Worm (Caenorhabditis elegans) whole organism, L1 larva: ENCODE measurements around the gene Y71H2AM.3.

Source experiments
- C16A3.4 ChIP-seq: fragments of 150-350 bp; optimal IDR thresholded peaks from 2 replicates; lab custom pipeline; 2014; ENCODE audit warnings: missing biosample characterization, missing genetic modification characterization
- F16B12.6 ChIP-seq: fragments of 150-350 bp; optimal IDR thresholded peaks from 2 replicates; lab custom pipeline; 2014; ENCODE audit warnings: missing biosample characterization, missing genetic modification characterization
- Y116A8C.19 ChIP-seq: sonication (generic microtip); optimal IDR thresholded peaks from 2 replicates; lab custom pipeline; 2016; ENCODE audit warnings: missing compliant biosample characterization, missing genetic modification characterization, borderline replicate concordance
- alr-1 ChIP-seq: fragments of 200-800 bp; sonication (Bioruptor generic); optimal IDR thresholded peaks from 2 replicates; lab custom pipeline; 2018; ENCODE audit warnings: borderline replicate concordance, mild to moderate bottlenecking, missing genetic modification characterization, missing compliant biosample characterization
- aly-2 ChIP-seq: fragments of 150-350 bp; optimal IDR thresholded peaks from 2 replicates; lab custom pipeline; 2014; ENCODE audit warnings: missing biosample characterization, missing genetic modification characterization
- ama-1 ChIP-seq: fragments of 150-350 bp; optimal IDR thresholded peaks from 2 replicates; lab custom pipeline; 2014
- blmp-1 ChIP-seq: fragments of 150-350 bp; optimal IDR thresholded peaks from 2 replicates; lab custom pipeline; 2014; ENCODE audit warnings: missing biosample characterization, missing genetic modification characterization
- ceh-8 ChIP-seq: fragments of 200-800 bp; sonication (Bioruptor generic); optimal IDR thresholded peaks from 2 replicates; lab custom pipeline; 2018; ENCODE audit warnings: mild to moderate bottlenecking, missing genetic modification characterization, moderate library complexity, missing compliant biosample characterization
- ceh-82 ChIP-seq, 3 experiments: fragments of 150-350 bp in 1 of 3; sonication (generic microtip) in 2 of 3; optimal IDR thresholded peaks; 2 replicates each; lab custom pipeline; 2014 to 2017; ENCODE audit warnings: missing biosample characterization in 3 of 3, missing genetic modification characterization in 3 of 3
- ceh-88 ChIP-seq: fragments of 200-800 bp; sonication (Bioruptor generic); IDR thresholded peaks from 2 replicates; pipeline ENCODE4 v1.3.6; 2022; ENCODE audit warnings: missing genetic modification characterization, missing compliant biosample characterization
- efl-1 ChIP-seq, 4 experiments: fragments of 150-350 bp; optimal IDR thresholded peaks in 3 of 4; peaks in 1 of 4; 1 replicate in 1 of 4; 2 replicates in 3 of 4; lab custom pipeline; 2014; ENCODE audit warnings: missing biosample characterization in 2 of 4, missing genetic modification characterization in 2 of 4, missing genetic modification reagents in 2 of 4
- egl-13 ChIP-seq: sonication (generic microtip); optimal IDR thresholded peaks from 2 replicates; lab custom pipeline; 2016; ENCODE audit warnings: missing genotype, missing genetic modification reagents, missing genetic modification characterization, missing compliant biosample characterization
- elt-2 ChIP-seq: sonication (generic microtip); optimal IDR thresholded peaks from 2 replicates; lab custom pipeline; 2016; ENCODE audit warnings: missing genetic modification characterization, mild to moderate bottlenecking, inconsistent platforms, missing compliant biosample characterization, missing genetic modification reagents
- hlh-4 ChIP-seq: sonication (generic microtip); optimal IDR thresholded peaks from 2 replicates; lab custom pipeline; 2016; ENCODE audit warnings: mild to moderate bottlenecking, missing genetic modification characterization, missing compliant biosample characterization
- irx-1 ChIP-seq: sonication (generic microtip); optimal IDR thresholded peaks from 2 replicates; lab custom pipeline; 2016; ENCODE audit warnings: missing genetic modification characterization, missing compliant biosample characterization
- jun-1 ChIP-seq: fragments of 150-350 bp; optimal IDR thresholded peaks from 2 replicates; lab custom pipeline; 2014; ENCODE audit warnings: missing biosample characterization, missing genetic modification reagents, missing genetic modification characterization
- lin-13 ChIP-seq: fragments of 150-350 bp; optimal IDR thresholded peaks from 2 replicates; lab custom pipeline; 2014; ENCODE audit warnings: missing biosample characterization, missing genetic modification reagents, missing genetic modification characterization
- lin-15B ChIP-seq: fragments of 150-350 bp; sonication (generic microtip); optimal IDR thresholded peaks from 3 replicates; lab custom pipeline; 2014; ENCODE audit warnings: missing biosample characterization, missing genetic modification characterization
- lin-35 ChIP-seq, 2 experiments: fragments of 150-350 bp; optimal IDR thresholded peaks; 2 replicates each; lab custom pipeline; 2014; ENCODE audit warnings: missing biosample characterization in 2 of 2, missing genetic modification characterization in 2 of 2, missing genetic modification reagents in 2 of 2
- lin-39 ChIP-seq: fragments of 150-350 bp; optimal IDR thresholded peaks from 2 replicates; lab custom pipeline; 2014; ENCODE audit warnings: missing biosample characterization, missing genetic modification reagents, missing genetic modification characterization
- mdl-1 ChIP-seq, 2 experiments: fragments of 150-350 bp; optimal IDR thresholded peaks; 2 replicates each; lab custom pipeline; 2014 to 2017; ENCODE audit warnings: missing biosample characterization in 2 of 2, missing genetic modification characterization in 2 of 2, inconsistent platforms in 1 of 2
- mef-2 ChIP-seq: fragments of 150-350 bp; optimal IDR thresholded peaks from 2 replicates; lab custom pipeline; 2014; ENCODE audit warnings: missing biosample characterization, missing genetic modification characterization
- nhr-19 ChIP-seq: fragments of 200-800 bp; sonication (Bioruptor generic); conservative IDR thresholded peaks from 2 replicates; pipeline ENCODE4 v1.3.6; 2022; ENCODE audit warnings: missing genetic modification characterization, missing compliant biosample characterization
- nhr-237 ChIP-seq: fragments of 150-350 bp; optimal IDR thresholded peaks from 2 replicates; lab custom pipeline; 2014; ENCODE audit warnings: missing biosample characterization, missing genetic modification characterization
- nhr-47 ChIP-seq: sonication (generic microtip); optimal IDR thresholded peaks from 2 replicates; lab custom pipeline; 2016; ENCODE audit warnings: mild to moderate bottlenecking, missing genetic modification characterization, moderate library complexity, missing compliant biosample characterization
- nhr-71 ChIP-seq: sonication (generic microtip); optimal IDR thresholded peaks from 2 replicates; lab custom pipeline; 2016; ENCODE audit warnings: mild to moderate bottlenecking, missing genetic modification characterization, moderate library complexity, missing compliant biosample characterization
- nhr-76 ChIP-seq: sonication (generic microtip); optimal IDR thresholded peaks from 2 replicates; lab custom pipeline; 2017; ENCODE audit warnings: missing biosample characterization, missing genetic modification characterization
- nhr-77 ChIP-seq: fragments of 150-350 bp; optimal IDR thresholded peaks from 2 replicates; lab custom pipeline; 2014; ENCODE audit warnings: missing biosample characterization, missing genetic modification characterization
- nhr-84 ChIP-seq: sonication (generic microtip); optimal IDR thresholded peaks from 2 replicates; lab custom pipeline; 2017; ENCODE audit warnings: missing biosample characterization, missing genetic modification characterization
- pag-3 ChIP-seq: sonication (generic microtip); optimal IDR thresholded peaks from 2 replicates; lab custom pipeline; 2017; ENCODE audit warnings: missing genetic modification characterization, mild to moderate bottlenecking, missing compliant biosample characterization, antibody characterized with exemption, borderline replicate concordance; ENCODE audit not compliant: insufficient read depth
- pax-3 ChIP-seq: fragments of 200-800 bp; sonication (Bioruptor generic); optimal IDR thresholded peaks from 2 replicates; lab custom pipeline; 2018; ENCODE audit warnings: mild to moderate bottlenecking, missing genetic modification characterization, moderate library complexity, missing compliant biosample characterization
- pqm-1 ChIP-seq: sonication (generic microtip); optimal IDR thresholded peaks from 3 replicates; lab custom pipeline; 2017; ENCODE audit warnings: missing biosample characterization, missing genetic modification characterization
- rnt-1 ChIP-seq: sonication (generic microtip); optimal IDR thresholded peaks from 2 replicates; lab custom pipeline; 2016; ENCODE audit warnings: mild to moderate bottlenecking, missing genetic modification characterization, moderate library complexity, missing compliant biosample characterization
- snpc-4 ChIP-seq: fragments of 150-350 bp; optimal IDR thresholded peaks from 2 replicates; lab custom pipeline; 2014; ENCODE audit warnings: missing biosample characterization, missing genetic modification characterization
- tlp-1 ChIP-seq: fragments of 150-350 bp; optimal IDR thresholded peaks from 2 replicates; lab custom pipeline; 2014; ENCODE audit warnings: missing biosample characterization, missing genetic modification characterization
- unc-130 ChIP-seq: fragments of 150-350 bp; optimal IDR thresholded peaks from 2 replicates; lab custom pipeline; 2017; ENCODE audit warnings: missing biosample characterization, missing genetic modification characterization, inconsistent platforms
- unc-30 ChIP-seq: sonication (generic microtip); optimal IDR thresholded peaks from 2 replicates; lab custom pipeline; 2017; ENCODE audit warnings: missing biosample characterization, missing genetic modification characterization
- unc-62 ChIP-seq: fragments of 150-350 bp; optimal IDR thresholded peaks from 2 replicates; lab custom pipeline; 2014; ENCODE audit warnings: missing biosample characterization, missing genetic modification reagents, missing genetic modification characterization
- unc-86 ChIP-seq: sonication (generic microtip); optimal IDR thresholded peaks from 2 replicates; lab custom pipeline; 2016; ENCODE audit warnings: missing genetic modification characterization, missing compliant biosample characterization
- xbp-1 ChIP-seq: sonication (generic microtip); optimal IDR thresholded peaks from 2 replicates; lab custom pipeline; 2016; ENCODE audit warnings: missing genetic modification characterization, missing compliant biosample characterization
- zip-4 ChIP-seq: fragments of 200-800 bp; sonication (Bioruptor generic); optimal IDR thresholded peaks from 2 replicates; lab custom pipeline; 2018; ENCODE audit warnings: mild to moderate bottlenecking, missing genetic modification characterization, moderate library complexity, missing compliant biosample characterization
- ztf-11 ChIP-seq, 2 experiments: sonication (generic microtip); optimal IDR thresholded peaks; 2 replicates each; lab custom pipeline; 2016 to 2017; ENCODE audit warnings: missing genetic modification characterization in 2 of 2, missing biosample characterization in 1 of 2, missing compliant biosample characterization in 1 of 2

Gene Y71H2AM.3

DNA sequence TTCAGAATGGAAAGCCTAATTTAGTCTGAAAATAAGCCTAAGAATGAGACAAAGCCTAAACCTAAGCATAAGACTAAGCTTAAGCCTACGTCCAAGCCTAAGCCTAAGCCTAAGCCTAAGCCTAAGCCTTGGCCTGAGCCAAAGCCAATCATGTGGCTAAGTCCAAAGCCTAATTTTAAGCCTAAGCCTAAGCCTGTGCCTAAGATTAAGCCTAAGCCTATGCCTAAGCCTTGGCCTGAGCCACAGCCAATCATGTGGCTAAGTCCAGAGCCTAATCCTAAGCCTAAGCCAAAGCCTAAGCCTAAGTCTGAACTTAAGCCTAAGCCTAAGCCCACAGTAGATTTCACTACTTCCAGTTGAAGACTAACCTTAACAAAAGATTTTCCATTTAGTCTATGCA is 47.8 kb upstream of the Y71H2AM.3 start:
- TF ChIP-seq nhr-237 (tag; lab: Kevin White, UChicago), result no peak
- TF ChIP-seq zip-4 (GFP tag; lab: Kevin White, UChicago), result no peak

DNA sequence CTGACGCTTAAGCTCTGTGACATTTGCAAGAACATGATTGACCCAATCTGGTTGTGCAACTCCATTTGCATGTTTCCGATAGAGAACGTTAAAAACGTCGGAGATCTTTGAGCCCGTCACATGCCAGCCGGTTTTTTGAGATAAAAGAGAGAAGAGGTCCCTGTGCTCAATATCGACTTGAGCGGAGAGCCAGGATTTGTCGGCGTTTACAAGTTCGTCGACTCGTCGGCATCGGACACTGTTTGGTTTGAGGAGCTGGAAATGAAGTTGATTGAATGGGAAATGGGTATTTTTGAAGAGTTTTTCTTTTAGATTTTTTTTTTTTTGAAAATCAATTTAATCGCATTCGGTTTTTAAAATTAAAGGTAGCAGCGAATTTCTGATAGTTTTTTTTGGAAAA is 47.1 kb upstream of the Y71H2AM.3 start:
- TF ChIP-seq efl-1 (optimal IDR thresholded peaks at IDR 0.05; lab: Kevin White, UChicago) (no peak), efl-1 (GFP tag; optimal IDR thresholded peaks at IDR 0.05 in 1 of 2; lab: Kevin White, UChicago) (peak in 1 of 2 experiments; percentile 68), unc-30 (tag; lab: Kevin White, UChicago) (no peak), ceh-88 (GFP tag; lab: Robert Waterston, UW) (no peak), rnt-1 (tag; lab: Kevin White, UChicago) (no peak)
- TF ChIP-seq, all 84 proteins: peak for 1

ce11 chrIII:2759308-2759707 is 45.9 kb upstream of the Y71H2AM.3 start:
- TF ChIP-seq elt-2 (tag; lab: Kevin White, UChicago) (peak; percentile 43), jun-1 (tag; lab: Kevin White, UChicago) (no peak)

DNA sequence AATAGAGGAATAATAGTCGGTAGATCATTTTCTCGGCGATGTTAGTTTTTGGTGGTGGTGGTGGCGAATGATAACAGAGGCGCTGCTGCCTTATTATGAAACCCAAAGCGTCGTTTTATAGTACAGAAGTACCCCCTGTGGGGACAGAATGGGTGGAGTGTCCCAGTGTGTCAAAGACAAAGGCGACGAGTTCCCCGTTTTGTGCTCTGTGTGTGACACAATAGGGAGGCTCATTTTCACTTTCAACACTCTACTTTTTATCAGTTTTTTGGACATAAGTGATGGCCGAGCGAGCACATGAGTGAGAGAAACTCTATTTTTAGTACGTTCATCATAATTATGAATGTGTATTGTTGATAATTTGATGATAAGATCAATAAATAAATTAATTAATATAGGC is 44.5 kb upstream of the Y71H2AM.3 start, which contains the start of gene pho-9:
Gene pho-9 (minus strand): TSS at position 91 of the 400 bp plus-strand sequence.
- TF ChIP-seq elt-2 (tag; lab: Kevin White, UChicago) (peak; percentile 81), lin-35 (GFP tag; optimal IDR thresholded peaks at IDR 0.05; lab: Kevin White, UChicago) (peak in 1 of 2 experiments; percentile 31), Y116A8C.19 (tag; lab: Kevin White, UChicago) (no peak), jun-1 (tag; lab: Kevin White, UChicago) (peak; percentile 52), nhr-84 (no peak), mdl-1 (tag; optimal IDR thresholded peaks at IDR 0.05; lab: Kevin White, UChicago) (peak in 1 of 2 experiments; percentile 7)

DNA sequence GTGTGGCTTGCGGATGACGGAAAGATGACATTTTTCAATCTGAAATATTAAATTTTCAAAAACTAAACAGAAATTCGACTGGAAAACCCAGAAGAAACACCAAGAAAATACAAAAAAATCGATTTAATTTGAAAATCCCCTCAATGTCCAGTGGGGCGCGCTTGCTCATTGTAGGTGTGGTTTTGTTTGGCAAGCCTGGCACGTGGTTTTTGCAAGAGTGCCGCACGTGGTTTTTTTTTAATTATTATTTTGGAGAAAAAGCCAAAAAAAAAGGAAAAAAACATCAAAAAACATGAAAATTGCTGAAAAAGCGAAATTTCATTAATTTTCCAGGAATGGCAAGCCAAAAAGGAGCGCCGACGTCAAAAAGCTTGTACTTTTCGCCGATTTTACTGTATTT is 36.6 kb upstream of the Y71H2AM.3 start, which contains the start of gene swsn-3:
Gene swsn-3 (minus strand): TSS at position 45 of the 400 bp plus-strand sequence.
- TF ChIP-seq pag-3 (tag; lab: Kevin White, UChicago) (no peak), snpc-4 (tag; lab: Kevin White, UChicago) (peak; percentile 88), ceh-8 (GFP tag; lab: Kevin White, UChicago) (peak; percentile 83), mef-2 (no peak), alr-1 (tag; lab: Kevin White, UChicago) (no peak), jun-1 (tag; lab: Kevin White, UChicago) (peak; percentile 78), nhr-47 (tag; lab: Kevin White, UChicago) (peak; percentile 92), pax-3 (tag; lab: Kevin White, UChicago) (peak; percentile 63), ceh-82 (tag; optimal IDR thresholded peaks at IDR 0.05; lab: Kevin White, UChicago) (peak; percentile 56 to 88 (median 77)), aly-2 (tag; lab: Kevin White, UChicago) (peak; percentile 48), lin-13 (GFP tag; lab: Kevin White, UChicago) (peak; percentile 88), zip-4 (GFP tag; lab: Kevin White, UChicago) (no peak), C16A3.4 (tag; lab: Kevin White, UChicago) (peak; percentile 86), unc-62 (no peak), F16B12.6 (peak; percentile 72), unc-86 (tag; lab: Kevin White, UChicago) (peak; percentile 87), unc-130 (peak; percentile 92), hlh-4 (tag; lab: Kevin White, UChicago) (no peak), xbp-1 (tag; lab: Kevin White, UChicago) (peak; percentile 88), nhr-76 (tag; lab: Kevin White, UChicago) (peak; percentile 33), efl-1 (optimal IDR thresholded peaks at IDR 0.05; lab: Kevin White, UChicago) (peak; percentile 87), efl-1 (GFP tag; optimal IDR thresholded peaks at IDR 0.05 in 1 of 2; lab: Kevin White, UChicago) (peak; percentile 83 to 98), egl-13 (peak; percentile 70), lin-15B (tag; lab: Kevin White, UChicago) (peak; percentile 93), blmp-1 (tag; lab: Kevin White, UChicago) (peak; percentile 77), nhr-77 (tag; lab: Kevin White, UChicago) (peak; percentile 73), ztf-11 (tag; optimal IDR thresholded peaks at IDR 0.05; lab: Kevin White, UChicago) (peak in 1 of 2 experiments; percentile 82), unc-30 (tag; lab: Kevin White, UChicago) (no peak), nhr-71 (tag; lab: Kevin White, UChicago) (peak; percentile 91), nhr-84 (no peak), nhr-19 (GFP tag; lab: Robert Waterston, UW) (peak; percentile 85), elt-2 (tag; lab: Kevin White, UChicago) (peak; percentile 68), tlp-1 (tag; lab: Kevin White, UChicago) (no peak), irx-1 (tag; lab: Kevin White, UChicago) (peak; percentile 82), pqm-1 (tag; lab: Kevin White, UChicago) (no peak), ama-1 (lab: Kevin White, UChicago) (no peak), nhr-237 (tag; lab: Kevin White, UChicago) (peak; percentile 34), lin-39 (tag; lab: Kevin White, UChicago) (peak; percentile 90)
